Worm (Caenorhabditis elegans) whole organism, early embryonic: Measurements from ENCODE around the gene rml-3.

Source experiments
- ama-1 ChIP-seq: fragments of 150-350 bp; optimal IDR thresholded peaks from 2 replicates; lab custom pipeline; 2014
- ceh-13 ChIP-seq: fragments of 200-800 bp; sonication (Bioruptor generic); optimal IDR thresholded peaks from 2 replicates; lab custom pipeline; 2018; ENCODE audit warnings: mild to moderate bottlenecking, missing genetic modification characterization, missing compliant biosample characterization
- ets-7 ChIP-seq: sonication (generic microtip); optimal IDR thresholded peaks from 2 replicates; lab custom pipeline; 2016; ENCODE audit warnings: missing genotype, missing genetic modification characterization, missing compliant biosample characterization
- flt-1 ChIP-seq: fragments of 200-800 bp; sonication (Bioruptor generic); IDR thresholded peaks from 2 replicates; pipeline ENCODE4 v1.3.6; 2022; ENCODE audit warnings: missing genetic modification characterization, missing compliant biosample characterization
- pes-1 ChIP-seq: fragments of 200-800 bp; sonication (Bioruptor generic); IDR thresholded peaks from 2 replicates; pipeline ENCODE4 v1.3.6; 2022; ENCODE audit warnings: missing genetic modification reagents, missing genetic modification characterization, missing compliant biosample characterization
- tra-4 ChIP-seq: sonication (generic microtip); optimal IDR thresholded peaks from 2 replicates; lab custom pipeline; 2017; ENCODE audit warnings: missing genetic modification characterization, missing compliant biosample characterization

DNA sequence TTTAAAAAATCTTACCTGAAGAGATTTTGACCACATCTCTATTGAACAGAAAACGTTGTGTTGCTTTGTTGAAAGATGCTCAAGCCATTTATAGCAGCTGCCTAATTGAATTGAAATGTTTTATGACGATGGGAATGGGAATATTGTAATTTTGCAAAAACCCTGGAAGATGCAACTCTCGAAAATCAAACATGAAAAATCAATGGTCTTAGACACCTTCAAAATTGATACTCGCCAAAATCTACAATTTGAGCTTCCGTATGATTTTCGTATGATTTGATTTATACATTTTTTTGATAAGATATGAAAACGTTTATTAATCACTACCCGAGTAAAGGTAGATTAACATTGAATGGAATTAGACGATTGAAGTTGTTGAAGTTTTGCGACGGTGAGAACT is 30.4 kb downstream of the rml-3 start, which contains the start of gene C14F11.7:
- TF ChIP-seq flt-1 (GFP tag; lab: Robert Waterston, UW) = no peak
- no peak for TF ChIP-seq ama-1 (lab: Kevin White, UChicago)
- TF ChIP-seq ets-7 (tag; lab: Kevin White, UChicago) = no peak
- TF ChIP-seq ceh-13 (GFP tag; lab: Kevin White, UChicago) = no peak
- no peak for TF ChIP-seq pes-1
- TF ChIP-seq tra-4 (tag; lab: Kevin White, UChicago) = no peak
